Fruit fly (Drosophila melanogaster): ENCODE measurements around the gene CG17110.

Gene CG17110

DNA sequence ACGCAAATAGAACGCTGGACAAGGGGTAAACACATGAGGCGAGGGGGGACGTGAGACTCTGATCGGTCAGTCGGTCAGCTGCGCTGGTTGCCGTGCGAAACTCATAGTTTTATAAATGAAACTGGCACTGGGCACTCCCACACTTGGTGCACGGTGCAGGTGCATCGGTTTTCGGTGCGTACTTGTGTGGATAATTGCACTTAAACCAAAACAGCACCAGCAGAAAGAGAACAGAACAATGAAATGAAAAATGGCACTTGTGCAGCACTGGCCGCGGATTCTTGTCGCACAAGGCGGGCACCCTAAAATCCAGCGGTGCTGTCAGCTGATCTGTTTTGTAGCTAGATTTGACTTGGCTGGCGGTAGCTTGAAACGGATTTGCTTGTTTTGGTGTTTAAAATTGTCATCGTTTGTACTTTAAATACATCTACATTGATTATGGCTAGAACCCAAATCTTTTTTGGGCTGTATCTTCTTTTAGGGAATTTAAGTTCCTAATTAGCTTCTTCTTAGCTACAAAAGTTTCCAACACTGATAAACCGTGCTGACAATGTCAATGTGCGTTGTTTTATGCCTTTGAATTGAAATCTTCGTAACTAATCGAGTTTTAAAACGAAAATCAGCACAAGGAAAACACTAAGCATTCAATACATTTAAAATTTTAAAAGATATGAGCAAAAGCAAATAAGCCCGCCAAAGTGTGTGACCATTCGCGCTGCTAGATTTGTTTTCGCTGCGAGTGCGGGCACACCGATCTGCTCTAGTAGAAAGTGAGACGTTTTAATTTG is 26.4 kb downstream of the CG17110 start, which contains the start of the genes Rassf and CenB1A (continued):
- TF ChIP-seq Ssrp (tag; optimal IDR thresholded peaks at IDR 0.05): peak; percentile 32
- no peak for TF ChIP-seq Gsc (GFP tag; IDR thresholded peaks at IDR 0.05)
- TF ChIP-seq Six4 (GFP tag; optimal IDR thresholded peaks at IDR 0.05): no peak
- no peak for TF ChIP-seq CG10147 (GFP tag; optimal IDR thresholded peaks at IDR 0.05)
- no peak for TF ChIP-seq ATbp (GFP tag; optimal IDR thresholded peaks at IDR 0.05)
- TF ChIP-seq dm (GFP tag; optimal IDR thresholded peaks at IDR 0.05): peak; percentile 11
- TF ChIP-seq p53 (GFP tag; optimal IDR thresholded peaks at IDR 0.05): no peak
- TF ChIP-seq gcm (GFP tag; optimal IDR thresholded peaks at IDR 0.05): peak; percentile 25
- no peak for TF ChIP-seq CG12236 (GFP tag; optimal IDR thresholded peaks at IDR 0.05)
- no peak for TF ChIP-seq oc (tag; optimal IDR thresholded peaks at IDR 0.05)
- no peak for TF ChIP-seq z (GFP tag; IDR thresholded peaks at IDR 0.05)
- peak; percentile 64 for TF ChIP-seq CG15514 (GFP tag; optimal IDR thresholded peaks at IDR 0.05)
- TF ChIP-seq CG10565 (GFP tag; optimal IDR thresholded peaks at IDR 0.05): no peak
- TF ChIP-seq btn (GFP tag; optimal IDR thresholded peaks at IDR 0.05): no peak
- TF ChIP-seq knrl (GFP tag; IDR thresholded peaks at IDR 0.05; ENCODE audit: partially characterized antibody): no peak
- peak; percentile 38 for TF ChIP-seq CG17186 (GFP tag; optimal IDR thresholded peaks at IDR 0.05)
- peak; percentile 57 for TF ChIP-seq pho (GFP tag; optimal IDR thresholded peaks at IDR 0.05)
- peak; percentile 29 for TF ChIP-seq CG7786 (GFP tag; optimal IDR thresholded peaks at IDR 0.05)
- TF ChIP-seq tio (GFP tag; optimal IDR thresholded peaks at IDR 0.05): no peak
- TF ChIP-seq CG17328 (GFP tag; IDR thresholded peaks at IDR 0.05): no peak
- TF ChIP-seq zen2 (GFP tag; IDR thresholded peaks at IDR 0.05; ENCODE audit: partially characterized antibody): peak; percentile 21; the same call in 1 of the 3 replicates
- no peak for TF ChIP-seq CG17612 (GFP tag; IDR thresholded peaks at IDR 0.05)
- TF ChIP-seq Ptx1 (GFP tag; IDR thresholded peaks at IDR 0.05): peak; percentile 60
- TF ChIP-seq vfl (GFP tag; optimal IDR thresholded peaks at IDR 0.05): no peak
- peak; percentile 87 for TF ChIP-seq Sin3A (optimal IDR thresholded peaks at IDR 0.05)
- no peak for TF ChIP-seq cad (GFP tag; optimal IDR thresholded peaks at IDR 0.05)
- no peak for TF ChIP-seq ab (GFP tag; optimal IDR thresholded peaks at IDR 0.05)
- TF ChIP-seq h (optimal IDR thresholded peaks at IDR 0.05): no peak
- TF ChIP-seq CG4730 (GFP tag; IDR thresholded peaks at IDR 0.05): peak; percentile 52; the same call in 1 of the 2 replicates
- TF ChIP-seq CG9797 (GFP tag; optimal IDR thresholded peaks at IDR 0.05): peak; percentile 67
- no peak for TF ChIP-seq Neu2 (GFP tag; optimal IDR thresholded peaks at IDR 0.05; ENCODE audit: borderline replicate concordance)
- peak; percentile 58; the same call in 1 of the 2 replicates for TF ChIP-seq sob (GFP tag; IDR thresholded peaks at IDR 0.05)
- peak; percentile 11 for TF ChIP-seq fd96Cb (tag; optimal IDR thresholded peaks at IDR 0.05)
- TF ChIP-seq eyg (GFP tag; optimal IDR thresholded peaks at IDR 0.05): no peak
- TF ChIP-seq CG4617 (GFP tag; optimal IDR thresholded peaks at IDR 0.05; ENCODE audit: borderline replicate concordance): peak; percentile 43
- peak; percentile 62 for TF ChIP-seq sna (GFP tag; IDR thresholded peaks at IDR 0.05; ENCODE audit: partially characterized antibody)
- no peak for TF ChIP-seq Poxn (GFP tag; IDR thresholded peaks at IDR 0.05)
- peak; percentile 71; the same call in 1 of the 2 replicates for TF ChIP-seq CG9932 (GFP tag; IDR thresholded peaks at IDR 0.05)
- TF ChIP-seq tgo (GFP tag; IDR thresholded peaks at IDR 0.05): peak; percentile 36; the same call in 1 of the 3 replicates
- no peak for TF ChIP-seq tup (GFP tag; optimal IDR thresholded peaks at IDR 0.05)
- peak in 1 of 2 experiments; percentile 12 for TF ChIP-seq Trl (optimal IDR thresholded peaks at IDR 0.05)
- TF ChIP-seq Trl (GFP tag; optimal IDR thresholded peaks at IDR 0.05): peak; percentile 50
- TF ChIP-seq CG43689 (GFP tag; IDR thresholded peaks at IDR 0.05): no peak
- TF ChIP-seq Mrtf (GFP tag; IDR thresholded peaks at IDR 0.05): peak; percentile 60; the same call in 1 of the 3 replicates
- no peak for TF ChIP-seq CG13123 (GFP tag; optimal IDR thresholded peaks at IDR 0.05)
- TF ChIP-seq CG12659 (GFP tag; optimal IDR thresholded peaks at IDR 0.05): peak; percentile 51
- 0 out of 2 replicates have a peak, but pooled peaks have one; percentile 15 for TF ChIP-seq CG31224 (GFP tag; IDR thresholded peaks at IDR 0.05)
- peak; percentile 36 for TF ChIP-seq CG33213 (GFP tag; optimal IDR thresholded peaks at IDR 0.05)
- TF ChIP-seq CG10462 (GFP tag; optimal IDR thresholded peaks at IDR 0.05): peak; percentile 24
- no peak for TF ChIP-seq CG14050 (GFP tag; IDR thresholded peaks at IDR 0.05)
- TF ChIP-seq CG3163 (GFP tag; optimal IDR thresholded peaks at IDR 0.05): peak; percentile 42

All from whole organism, embryonic.